Worm (Caenorhabditis elegans): ENCODE data around the gene R05G6.3.

R05G6.3 gene

DNA sequence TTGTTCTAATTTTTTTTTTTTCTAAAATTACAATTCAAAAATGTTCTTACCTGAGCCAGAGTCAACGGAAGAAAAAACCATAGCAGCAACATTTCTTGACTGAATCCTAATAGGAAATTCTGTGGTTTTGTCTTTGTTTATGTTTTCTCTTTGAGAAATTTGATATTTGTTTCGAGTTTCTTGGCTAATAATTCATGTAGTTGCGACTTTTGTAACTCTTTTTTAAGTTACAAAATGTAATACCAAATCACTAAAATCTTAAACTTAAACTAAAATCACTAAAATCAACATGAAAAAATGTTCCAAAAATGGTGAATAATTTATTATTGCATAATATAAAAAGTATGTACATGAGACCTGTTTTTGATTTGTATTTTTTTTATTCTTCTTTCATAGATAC lies 18.6 kb upstream of the R05G6.3 start, which contains the start of gene egas-4:
TSS of gene egas-4 (minus strand) at position 101 of the 400 bp plus-strand sequence.
- TF ChIP-seq ceh-8 (GFP tag; optimal IDR thresholded peaks at IDR 0.05) (no peak), fkh-8 (tag; optimal IDR thresholded peaks at IDR 0.05) (no peak), egl-27 (tag; optimal IDR thresholded peaks at IDR 0.05) (no peak)

- TF ChIP-seq nhr-77 (tag; optimal IDR thresholded peaks at IDR 0.05) (no peak), snpc-4 (tag; optimal IDR thresholded peaks at IDR 0.05) (peak; percentile 84), efl-1 (optimal IDR thresholded peaks at IDR 0.05) (no peak), efl-1 (GFP tag; optimal IDR thresholded peaks at IDR 0.05 in 1 of 2) (peak in 1 of 2 experiments; percentile 61)
Measured at ce11 chrIV:7499302-7499701, 17.1 kb upstream of the R05G6.3 start.

DNA sequence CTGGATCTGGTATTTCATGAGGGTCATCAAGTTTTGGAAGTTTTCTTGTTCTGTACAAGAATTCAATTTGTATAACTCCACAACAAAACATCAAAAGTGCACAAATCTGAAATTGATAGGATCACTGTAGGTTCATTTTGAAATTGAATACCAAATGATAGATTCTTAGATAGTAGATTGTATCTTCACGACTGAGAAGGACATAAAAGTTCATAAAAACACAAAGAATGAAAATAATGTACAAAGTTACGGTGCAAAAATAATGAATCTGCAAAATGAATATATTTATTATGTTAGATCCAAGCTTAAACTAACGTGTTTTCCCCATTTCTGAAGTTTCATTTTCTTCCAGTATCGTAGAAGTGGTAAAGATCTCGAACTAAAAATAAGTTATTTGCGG lies 15.4 kb upstream of the R05G6.3 start:
- TF ChIP-seq F16B12.6 (tag; optimal IDR thresholded peaks at IDR 0.05) (no peak), pag-3 (tag; optimal IDR thresholded peaks at IDR 0.05; ENCODE audit: borderline replicate concordance, insufficient read depth) (no peak), efl-1 (optimal IDR thresholded peaks at IDR 0.05) (no peak), efl-1 (GFP tag; optimal IDR thresholded peaks at IDR 0.05 in 1 of 2) (peak in 1 of 2 experiments; percentile 82), dsc-1 (tag; optimal IDR thresholded peaks at IDR 0.05) (no peak), nhr-90 (tag; optimal IDR thresholded peaks at IDR 0.05; ENCODE audit: poor library complexity) (no peak), unc-86 (tag; optimal IDR thresholded peaks at IDR 0.05) (no peak)

- TF ChIP-seq elt-2 (tag; optimal IDR thresholded peaks at IDR 0.05) = peak; percentile 21
- TF ChIP-seq hlh-4 (tag; optimal IDR thresholded peaks at IDR 0.05) = no peak
- TF ChIP-seq elt-3 (tag; optimal IDR thresholded peaks at IDR 0.05) = no peak
- TF ChIP-seq swsn-7 (tag; optimal IDR thresholded peaks at IDR 0.05) = no peak
- no peak for TF ChIP-seq aly-2 (tag; optimal IDR thresholded peaks at IDR 0.05)
- TF ChIP-seq efl-1 (optimal IDR thresholded peaks at IDR 0.05) = no peak
- TF ChIP-seq efl-1 (GFP tag; optimal IDR thresholded peaks at IDR 0.05 in 1 of 2) = no peak
Measured at ce11 chrIV:7501337-7501736, 15.0 kb upstream of the R05G6.3 start, which contains the start of gene F55G1.15. Gene F55G1.15 (minus strand): TSS chrIV:7501437.

DNA sequence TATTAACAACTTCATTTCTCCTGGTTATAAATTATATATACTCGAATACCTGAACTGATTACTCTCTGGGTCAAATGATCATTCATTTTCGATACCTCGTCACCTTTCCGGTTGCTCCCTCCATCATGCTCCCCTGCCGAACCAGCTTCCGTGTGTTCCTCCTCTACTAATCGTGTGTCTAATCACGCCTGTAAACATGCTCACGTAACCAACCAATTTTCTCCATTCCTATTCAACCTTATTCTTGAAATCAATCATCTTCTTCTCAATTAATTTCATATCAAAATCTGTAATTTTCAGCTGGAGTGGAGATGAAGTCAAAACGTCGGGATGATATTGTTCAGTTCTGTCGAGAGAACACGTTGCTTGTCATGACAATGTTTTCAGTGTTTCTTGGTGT lies 13.0 kb upstream of the R05G6.3 start, which contains the start of gene glt-6:
TSS of gene glt-6 (plus strand) at position 301 of the 400 bp plus-strand sequence.
- no peak for TF ChIP-seq nhr-237 (tag; optimal IDR thresholded peaks at IDR 0.05)
- no peak for TF ChIP-seq dsc-1 (tag; optimal IDR thresholded peaks at IDR 0.05)
- TF ChIP-seq nhr-85 (tag) = no peak
- TF ChIP-seq C04F5.9 (tag; optimal IDR thresholded peaks at IDR 0.05) = no peak
- no peak for TF ChIP-seq fkh-10 (GFP tag; optimal IDR thresholded peaks at IDR 0.05)
- TF ChIP-seq elt-3 (tag; optimal IDR thresholded peaks at IDR 0.05) = no peak
- no peak for TF ChIP-seq egl-13 (tag; optimal IDR thresholded peaks at IDR 0.05)
- no peak for TF ChIP-seq grh-1 (GFP tag; IDR thresholded peaks at IDR 0.05)
- no peak for TF ChIP-seq unc-30 (tag; optimal IDR thresholded peaks at IDR 0.05)
- no peak for TF ChIP-seq tlp-1 (tag; optimal IDR thresholded peaks at IDR 0.05)
- no peak for TF ChIP-seq hpl-2 (GFP tag; optimal IDR thresholded peaks at IDR 0.05)
- TF ChIP-seq pax-3 (tag; optimal IDR thresholded peaks at IDR 0.05) = no peak
- no peak for TF ChIP-seq skn-1 (tag; optimal IDR thresholded peaks at IDR 0.05)

DNA sequence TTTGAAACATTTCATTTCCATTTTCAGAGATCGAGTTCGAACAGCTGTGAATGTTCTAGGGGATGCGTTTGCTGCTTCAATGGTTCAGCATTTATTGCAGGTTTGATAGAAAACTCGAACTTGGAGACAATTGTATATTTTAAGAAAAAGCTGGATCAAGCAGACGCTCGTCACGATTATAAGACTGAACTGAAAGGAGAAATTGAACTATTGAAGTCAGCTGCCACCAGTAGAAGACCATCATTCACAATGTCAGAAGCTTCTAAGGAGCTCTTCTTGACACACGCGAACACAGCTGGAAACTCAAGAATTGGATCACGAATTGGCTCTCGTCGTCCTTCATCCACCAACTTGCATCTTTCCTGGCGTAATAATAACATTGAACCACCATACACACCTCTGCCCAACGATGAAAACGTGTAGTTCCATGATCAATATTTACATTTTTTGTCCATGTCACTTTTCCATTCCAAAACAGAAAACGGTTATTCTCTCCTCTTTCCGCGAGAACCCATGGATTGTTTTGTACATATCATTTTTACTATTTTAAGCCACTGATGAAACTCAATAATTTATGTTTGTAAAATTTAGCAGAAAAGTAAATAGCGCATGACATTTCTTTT lies 10.4 kb upstream of the R05G6.3 start:
- TF ChIP-seq Y116A8C.19 (tag; optimal IDR thresholded peaks at IDR 0.05; ENCODE audit: borderline replicate concordance) = no peak
- no peak for TF ChIP-seq ceh-8 (GFP tag; optimal IDR thresholded peaks at IDR 0.05)
- TF ChIP-seq swsn-7 (tag; optimal IDR thresholded peaks at IDR 0.05) = peak; percentile 44
- TF ChIP-seq zip-4 (GFP tag; optimal IDR thresholded peaks at IDR 0.05) = no peak
- peak; percentile 62 for TF ChIP-seq snu-23 (GFP tag; optimal IDR thresholded peaks at IDR 0.05)
- no peak for TF ChIP-seq ceh-90 (tag; optimal IDR thresholded peaks at IDR 0.05)
- TF ChIP-seq lin-14 (GFP tag; optimal IDR thresholded peaks at IDR 0.05) = no peak
- peak in 1 of 2 experiments; percentile 59 for TF ChIP-seq lin-35 (GFP tag; optimal IDR thresholded peaks at IDR 0.05)
- no peak for TF ChIP-seq nhr-77 (tag; optimal IDR thresholded peaks at IDR 0.05)
- TF ChIP-seq elt-2 (tag; optimal IDR thresholded peaks at IDR 0.05) = peak; percentile 3
- no peak for TF ChIP-seq hlh-4 (tag; optimal IDR thresholded peaks at IDR 0.05)
- TF ChIP-seq fos-1 (tag; optimal IDR thresholded peaks at IDR 0.05) = no peak
- peak; percentile 25; the same call in 1 of the 2 replicates for TF ChIP-seq ceh-88 (GFP tag; IDR thresholded peaks at IDR 0.05)
- TF ChIP-seq snpc-4 (tag; optimal IDR thresholded peaks at IDR 0.05) = no peak
- no peak for TF ChIP-seq mef-2 (tag; optimal IDR thresholded peaks at IDR 0.05)
- TF ChIP-seq jun-1 (tag; optimal IDR thresholded peaks at IDR 0.05) = no peak
- TF ChIP-seq efl-1 (optimal IDR thresholded peaks at IDR 0.05) = peak in 1 of 2 experiments; percentile 15
- TF ChIP-seq efl-1 (GFP tag; optimal IDR thresholded peaks at IDR 0.05 in 1 of 2) = peak in 1 of 2 experiments; percentile 88
- no peak for TF ChIP-seq unc-62 (GFP tag; optimal IDR thresholded peaks at IDR 0.05)
- no peak for TF ChIP-seq lin-13 (GFP tag; optimal IDR thresholded peaks at IDR 0.05)
- TF ChIP-seq nhr-90 (tag; optimal IDR thresholded peaks at IDR 0.05; ENCODE audit: poor library complexity) = peak; percentile 63
- no peak for TF ChIP-seq lin-39 (tag; optimal IDR thresholded peaks at IDR 0.05)

All from whole organism, L1 larva.